Fruit fly (Drosophila melanogaster): Measurements from ENCODE around the gene CG7083.
A peak's percentile ranks its signal among the peaks of the same experiment; 100 is the strongest.

Gene CG7083

dm6 chr3L:8363266-8363665 lies 22.7 kb downstream of the CG7083 start:
- no peak for TF ChIP-seq noc (tag; optimal IDR thresholded peaks at IDR 0.05)

dm6 chr3L:8368694-8369344 lies 28.2 kb downstream of the CG7083 start:
- no peak for TF ChIP-seq noc (tag; optimal IDR thresholded peaks at IDR 0.05)

DNA sequence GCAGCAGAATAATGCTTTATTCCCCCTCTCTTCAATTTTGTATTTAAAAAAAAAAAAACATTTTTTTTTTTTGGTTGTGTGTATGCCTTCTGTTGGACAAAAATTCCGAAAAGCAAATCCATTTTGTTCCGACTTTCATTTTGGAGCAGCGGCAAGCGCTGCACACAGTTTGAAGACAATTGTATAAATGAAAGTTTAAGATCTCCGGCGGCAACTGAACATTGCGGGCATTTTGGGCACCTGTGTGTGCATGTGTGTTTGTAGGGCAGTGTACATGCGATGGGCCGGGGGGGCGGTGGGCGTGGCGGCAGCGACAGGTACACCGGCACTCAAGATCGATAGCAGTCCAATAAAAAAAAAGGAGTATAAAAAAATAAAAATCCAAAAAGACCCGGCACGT lies 28.9 kb downstream of the CG7083 start:
- TF ChIP-seq noc (tag; optimal IDR thresholded peaks at IDR 0.05): no peak

- TF ChIP-seq noc (tag; optimal IDR thresholded peaks at IDR 0.05): no peak
These were observed 30.3 kb downstream of the CG7083 start for dm6 chr3L:8370922-8371321.

dm6 chr3L:8371538-8371937 lies 31.0 kb downstream of the CG7083 start:
- no peak for TF ChIP-seq noc (tag; optimal IDR thresholded peaks at IDR 0.05)

DNA sequence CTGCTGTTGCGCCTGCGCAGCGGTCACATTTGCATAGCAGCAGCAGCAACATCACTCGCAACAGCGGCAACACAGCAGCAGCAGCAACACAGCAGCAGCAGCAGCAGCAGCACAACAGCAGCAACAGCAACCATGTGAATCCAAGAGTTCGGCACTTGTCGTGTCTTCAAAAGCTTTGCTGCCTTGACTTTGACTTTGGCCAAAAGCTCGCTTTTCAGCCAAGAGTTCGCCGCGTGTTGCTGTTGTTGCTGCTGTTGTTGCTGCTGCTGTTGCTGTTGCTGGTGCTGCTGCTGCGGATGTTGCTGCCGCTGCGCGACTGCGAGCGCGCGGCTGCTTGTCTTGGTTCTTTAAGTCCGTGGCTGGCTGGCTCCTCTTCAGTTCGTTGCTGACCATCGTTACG lies 31.4 kb downstream of the CG7083 start, which contains the start of gene ImpE1:
Gene ImpE1, plus strand, starts transcription at position 371 of the 400 bp plus-strand sequence.
- TF ChIP-seq noc (tag; optimal IDR thresholded peaks at IDR 0.05): no peak

DNA sequence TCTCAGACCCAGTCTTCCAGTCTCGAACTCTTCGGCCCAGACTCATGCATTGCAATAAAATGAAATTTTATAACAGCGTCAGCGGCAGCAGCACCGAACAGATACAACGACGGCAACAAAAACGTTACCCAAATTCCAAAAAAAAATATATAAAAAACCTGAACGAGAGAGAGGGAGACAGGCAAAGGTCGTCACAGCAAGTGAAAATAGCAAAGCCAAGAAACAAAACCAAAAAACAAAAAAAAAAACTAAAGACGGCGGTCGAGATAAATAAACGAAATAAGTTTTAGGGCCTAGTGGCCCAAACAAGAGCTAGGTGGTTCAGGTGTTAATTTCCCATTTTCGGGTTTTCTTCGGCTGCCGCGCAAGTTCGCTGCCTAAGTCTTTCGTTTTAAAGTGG lies 33.5 kb downstream of the CG7083 start:
- no peak for TF ChIP-seq noc (tag; optimal IDR thresholded peaks at IDR 0.05)

DNA sequence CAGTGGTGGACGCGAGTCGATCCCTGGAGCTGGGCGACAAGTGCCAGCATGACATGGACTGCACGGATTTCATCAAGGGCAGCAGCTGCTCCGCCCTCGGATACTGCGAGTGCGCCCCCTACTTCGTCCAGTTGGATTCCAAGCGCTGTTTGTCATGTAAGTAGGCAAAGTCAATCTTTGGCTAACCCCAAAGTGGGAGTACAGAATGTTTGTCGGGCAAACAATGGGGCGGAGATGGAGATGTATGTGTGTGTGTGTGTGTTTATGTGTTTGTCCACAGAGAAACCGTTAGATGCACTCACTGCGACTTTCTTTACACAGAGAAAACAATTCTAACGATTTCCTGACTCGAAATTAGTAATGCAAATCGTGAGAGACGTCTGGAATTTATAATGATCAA lies 38.6 kb downstream of the CG7083 start:
- no peak for TF ChIP-seq noc (tag; optimal IDR thresholded peaks at IDR 0.05)

- TF ChIP-seq noc (tag; optimal IDR thresholded peaks at IDR 0.05): no peak
These were observed 43.4 kb downstream of the CG7083 start for dm6 chr3L:8383968-8384367.

dm6 chr3L:8385055-8385454 lies 44.5 kb downstream of the CG7083 start:
- no peak for TF ChIP-seq noc (tag; optimal IDR thresholded peaks at IDR 0.05)

dm6 chr3L:8391240-8391639 lies 50.7 kb downstream of the CG7083 start, which contains the start of gene Jon66Ci:
Gene Jon66Ci (plus strand): TSS chr3L:8391540.
- TF ChIP-seq noc (tag; optimal IDR thresholded peaks at IDR 0.05): peak; percentile 33

Measured in whole organism, larva.